Worm (Caenorhabditis elegans) whole organism, young adult: ENCODE data around the gene pho-7.

Source experiments
- D2030.7 ChIP-seq: fragments of 200-800 bp; sonication (Bioruptor generic); IDR thresholded peaks from 2 replicates; pipeline ENCODE4 v1.3.6; 2022; ENCODE audit warnings: missing genetic modification reagents, missing genetic modification characterization, missing compliant biosample characterization
- die-1 ChIP-seq: sonication (generic microtip); optimal IDR thresholded peaks from 2 replicates; lab custom pipeline; 2016; ENCODE audit warnings: missing genotype, mild to moderate bottlenecking, missing genetic modification characterization, missing compliant biosample characterization
- fkh-3 ChIP-seq: sonication (generic microtip); optimal IDR thresholded peaks from 2 replicates; lab custom pipeline; 2016; ENCODE audit warnings: mild to moderate bottlenecking, missing genetic modification characterization, missing compliant biosample characterization
- sdz-38 ChIP-seq: sonication (generic microtip); optimal IDR thresholded peaks from 2 replicates; lab custom pipeline; 2016; ENCODE audit warnings: missing genotype, missing genetic modification characterization, missing compliant biosample characterization
- sea-2 ChIP-seq: fragments of 200-800 bp; sonication (Bioruptor generic); IDR thresholded peaks from 2 replicates; pipeline ENCODE4 v1.3.6; 2022; ENCODE audit warnings: missing genetic modification characterization, missing compliant biosample characterization
- somi-1 ChIP-seq: fragments of 200-800 bp; sonication (Bioruptor generic); optimal IDR thresholded peaks from 2 replicates; lab custom pipeline; 2018; ENCODE audit warnings: mild to moderate bottlenecking, missing genetic modification characterization, missing compliant biosample characterization

ce11 chrX:10888201-10888600 is 53.0 kb downstream of the pho-7 start, which contains the start of gene F47B10.6:
- TF ChIP-seq fkh-3 (tag; lab: Kevin White, UChicago) = no peak
- no peak for TF ChIP-seq sea-2 (GFP tag; lab: Robert Waterston, UW)
- no peak for TF ChIP-seq sdz-38 (tag; lab: Kevin White, UChicago)
- no peak for TF ChIP-seq die-1 (tag; lab: Kevin White, UChicago)
- no peak for TF ChIP-seq somi-1
- TF ChIP-seq D2030.7 (GFP tag; lab: Robert Waterston, UW) = no peak
